Fruit fly (Drosophila melanogaster): ENCODE data around the gene CG15020.

CG15020 gene

DNA sequence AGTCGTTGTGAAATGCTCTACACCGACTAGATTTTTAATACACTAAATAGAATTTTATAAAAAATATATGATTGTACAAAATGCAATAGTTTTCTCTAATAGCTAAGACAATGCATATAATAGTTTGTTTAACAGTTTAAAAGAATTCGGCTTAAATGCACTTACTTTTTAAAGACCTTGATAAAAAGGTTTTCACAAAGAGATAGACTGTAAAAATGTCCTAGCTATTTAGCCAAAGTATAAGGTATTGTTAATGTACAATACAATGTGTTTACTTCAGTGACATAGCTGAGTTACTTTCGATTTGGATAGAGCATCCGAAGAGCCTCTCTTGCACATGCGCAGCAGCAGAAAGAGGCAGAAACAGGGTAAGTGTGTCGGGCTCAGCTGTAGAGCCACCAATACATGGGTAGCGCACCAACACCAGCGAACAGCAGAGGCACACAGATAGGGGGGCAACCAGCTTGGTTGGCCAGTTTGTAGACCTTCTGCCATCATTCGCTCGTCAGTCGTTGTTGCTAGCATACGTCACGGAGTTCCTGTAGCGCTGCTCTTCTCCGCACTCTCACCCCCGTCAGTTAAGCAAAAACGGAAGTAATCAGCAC lies 14.7 kb upstream of the CG15020 start, which contains the start of gene TP53INP (continued):
- TF ChIP-seq Fer3 (tag; optimal IDR thresholded peaks at IDR 0.05) (peak; percentile 74), zfh2 (GFP tag; optimal IDR thresholded peaks at IDR 0.05) (peak; percentile 63), Antp (GFP tag; optimal IDR thresholded peaks at IDR 0.05) (peak; percentile 82), Eip74EF (GFP tag; optimal IDR thresholded peaks at IDR 0.05) (peak in 1 of 2 experiments; percentile 93), CG7839 (tag; optimal IDR thresholded peaks at IDR 0.05) (peak; percentile 93), C15 (GFP tag; IDR thresholded peaks at IDR 0.05) (no peak), CG30431 (GFP tag; optimal IDR thresholded peaks at IDR 0.05) (peak; percentile 72), gce (GFP tag; IDR thresholded peaks at IDR 0.05) (no peak), CG6813 (GFP tag; optimal IDR thresholded peaks at IDR 0.05) (peak; percentile 82), ind (GFP tag; optimal IDR thresholded peaks at IDR 0.05) (peak; percentile 75), CG7556 (GFP tag; optimal IDR thresholded peaks at IDR 0.05) (peak; percentile 96), kni (GFP tag; optimal IDR thresholded peaks at IDR 0.05) (peak; percentile 67), NC2α (GFP tag; optimal IDR thresholded peaks at IDR 0.05) (peak; percentile 36), CG3847 (GFP tag; IDR thresholded peaks at IDR 0.05) (peak; percentile 67), chn (GFP tag; optimal IDR thresholded peaks at IDR 0.05) (peak; percentile 76), CG16779 (GFP tag; IDR thresholded peaks at IDR 0.05) (peak; percentile 61; the same call in 1 of the 2 replicates), zen (tag; optimal IDR thresholded peaks at IDR 0.05) (peak; percentile 76), ftz-f1 (GFP tag; optimal IDR thresholded peaks at IDR 0.05) (no peak), PHDP (tag; optimal IDR thresholded peaks at IDR 0.05) (peak; percentile 88), Dfd (GFP tag; optimal IDR thresholded peaks at IDR 0.05) (no peak), CG10274 (GFP tag; optimal IDR thresholded peaks at IDR 0.05) (peak; percentile 64), CG34376 (GFP tag; optimal IDR thresholded peaks at IDR 0.05) (peak; percentile 87), Bgb (GFP tag; IDR thresholded peaks at IDR 0.05; ENCODE audit: partially characterized antibody) (peak; percentile 48; the same call in 1 of the 2 replicates), Nf-YA (GFP tag; IDR thresholded peaks at IDR 0.05) (peak; percentile 50; the same call in 1 of the 2 replicates), sens-2 (GFP tag; IDR thresholded peaks at IDR 0.05) (no peak), schlank (tag; optimal IDR thresholded peaks at IDR 0.05) (peak; percentile 69), vfl (GFP tag; optimal IDR thresholded peaks at IDR 0.05) (peak; percentile 47), CG3838 (GFP tag; optimal IDR thresholded peaks at IDR 0.05) (peak; percentile 30), repo (GFP tag; optimal IDR thresholded peaks at IDR 0.05) (peak; percentile 71), NK7.1 (GFP tag; optimal IDR thresholded peaks at IDR 0.05) (peak; percentile 60), CrebB (tag; optimal IDR thresholded peaks at IDR 0.05) (peak; percentile 52), mld (GFP tag; IDR thresholded peaks at IDR 0.05; ENCODE audit: partially characterized antibody) (no peak), chif (GFP tag; optimal IDR thresholded peaks at IDR 0.05) (peak; percentile 64 to 77), CG15601 (tag; optimal IDR thresholded peaks at IDR 0.05) (peak; percentile 84), Sin3A (optimal IDR thresholded peaks at IDR 0.05) (no peak), Rx (GFP tag; IDR thresholded peaks at IDR 0.05) (peak; percentile 53), CG18476 (GFP tag; optimal IDR thresholded peaks at IDR 0.05) (peak; percentile 92), dm (GFP tag; optimal IDR thresholded peaks at IDR 0.05) (peak; percentile 63), seq (GFP tag; IDR thresholded peaks at IDR 0.05) (peak; percentile 74; the same call in 1 of the 2 replicates), CG10209 (GFP tag; optimal IDR thresholded peaks at IDR 0.05) (peak; percentile 92), crol (GFP tag; IDR thresholded peaks at IDR 0.05) (0 out of 2 replicates have a peak, but pooled peaks have one; percentile 31), CG8089 (GFP tag; optimal IDR thresholded peaks at IDR 0.05) (peak; percentile 78), CG15514 (GFP tag; optimal IDR thresholded peaks at IDR 0.05) (peak; percentile 48), CG17912 (GFP tag; optimal IDR thresholded peaks at IDR 0.05) (no peak), CG31365 (tag; optimal IDR thresholded peaks at IDR 0.05) (peak; percentile 33), CG7357 (GFP tag; IDR thresholded peaks at IDR 0.05) (peak; percentile 65; the same call in 2 of the 3 replicates), CG31224 (GFP tag; IDR thresholded peaks at IDR 0.05) (peak; percentile 58; the same call in 1 of the 2 replicates), aop (GFP tag; IDR thresholded peaks at IDR 0.05) (0 out of 2 replicates have a peak, but pooled peaks have one; percentile 5), CG4730 (GFP tag; IDR thresholded peaks at IDR 0.05) (peak; percentile 59), Ets97D (GFP tag; optimal IDR thresholded peaks at IDR 0.05) (peak; percentile 3)

Data from whole organism, embryonic.